Worm (Caenorhabditis elegans) whole organism, L3 larva: ENCODE results near the gene T16G12.6.

Experiments
- ZK546.5 ChIP-seq: sonication (generic microtip); optimal IDR thresholded peaks from 2 replicates; lab custom pipeline; 2017; ENCODE audit warnings: missing biosample characterization, missing genetic modification characterization
- aly-2 ChIP-seq: fragments of 150-350 bp; optimal IDR thresholded peaks from 2 replicates; lab custom pipeline; 2014; ENCODE audit warnings: missing biosample characterization, missing genetic modification characterization
- ama-1 ChIP-seq: fragments of 150-350 bp; optimal IDR thresholded peaks from 2 replicates; lab custom pipeline; 2018
- ceh-82 ChIP-seq: fragments of 150-350 bp; optimal IDR thresholded peaks from 2 replicates; lab custom pipeline; 2014; ENCODE audit warnings: missing biosample characterization, missing genetic modification characterization
- ceh-9 ChIP-seq: sonication (generic microtip); optimal IDR thresholded peaks from 2 replicates; lab custom pipeline; 2018; ENCODE audit warnings: missing biosample characterization, missing genetic modification characterization
- egl-27 ChIP-seq: sonication (generic microtip); optimal IDR thresholded peaks from 4 replicates; lab custom pipeline; 2017; ENCODE audit warnings: missing biosample characterization, missing genetic modification reagents, missing genetic modification characterization
- egl-5 ChIP-seq: fragments of 150-350 bp; optimal IDR thresholded peaks from 2 replicates; lab custom pipeline; 2017; ENCODE audit warnings: missing biosample characterization, missing genetic modification reagents, missing genetic modification characterization, inconsistent platforms
- eor-1 ChIP-seq, 2 experiments: fragments of 150-350 bp; optimal IDR thresholded peaks; 2 replicates each; lab custom pipeline; 2014 to 2018; ENCODE audit warnings: missing biosample characterization in 2 of 2, missing genetic modification characterization in 2 of 2
- fkh-10 ChIP-seq: sonication (generic microtip); optimal IDR thresholded peaks from 2 replicates; lab custom pipeline; 2017; ENCODE audit warnings: missing biosample characterization, missing genetic modification reagents, missing genetic modification characterization
- fkh-2 ChIP-seq: fragments of 150-350 bp; optimal IDR thresholded peaks from 2 replicates; lab custom pipeline; 2014; ENCODE audit warnings: missing biosample characterization, missing genetic modification reagents, missing genetic modification characterization
- fos-1 ChIP-seq: fragments of 150-350 bp; optimal IDR thresholded peaks from 2 replicates; lab custom pipeline; 2014; ENCODE audit warnings: missing biosample characterization, missing genetic modification characterization
- hmg-11 ChIP-seq: sonication (generic microtip); optimal IDR thresholded peaks from 2 replicates; lab custom pipeline; 2016; ENCODE audit warnings: missing genetic modification characterization, missing compliant biosample characterization
- jun-1 ChIP-seq: fragments of 150-350 bp; optimal IDR thresholded peaks from 2 replicates; lab custom pipeline; 2014; ENCODE audit warnings: missing biosample characterization, missing genetic modification reagents, missing genetic modification characterization
- lin-15B ChIP-seq: fragments of 150-350 bp; optimal IDR thresholded peaks from 2 replicates; lab custom pipeline; 2014; ENCODE audit warnings: missing biosample characterization, missing genetic modification characterization
- lsy-12 ChIP-seq: sonication (generic microtip); optimal IDR thresholded peaks from 2 replicates; lab custom pipeline; 2016; ENCODE audit warnings: mild to moderate bottlenecking, missing genetic modification characterization, missing compliant biosample characterization
- mdl-1 ChIP-seq: fragments of 150-350 bp; optimal IDR thresholded peaks from 2 replicates; lab custom pipeline; 2014; ENCODE audit warnings: missing biosample characterization, missing genetic modification characterization
- nfya-1 ChIP-seq: sonication (generic microtip); optimal IDR thresholded peaks from 2 replicates; lab custom pipeline; 2017; ENCODE audit warnings: missing genetic modification characterization, mild to moderate bottlenecking, missing compliant biosample characterization, antibody characterized with exemption, moderate library complexity; ENCODE audit not compliant: insufficient read depth
- nhr-11 ChIP-seq: fragments of 150-350 bp; optimal IDR thresholded peaks from 2 replicates; lab custom pipeline; 2014; ENCODE audit warnings: missing biosample characterization, missing genetic modification characterization
- nhr-23 ChIP-seq: fragments of 150-350 bp; optimal IDR thresholded peaks from 2 replicates; lab custom pipeline; 2014; ENCODE audit warnings: missing biosample characterization, missing genetic modification reagents, missing genetic modification characterization
- nhr-28 ChIP-seq: fragments of 150-350 bp; optimal IDR thresholded peaks from 2 replicates; lab custom pipeline; 2014; ENCODE audit warnings: missing biosample characterization, missing genetic modification characterization
- nhr-43 ChIP-seq: sonication (generic microtip); optimal IDR thresholded peaks from 2 replicates; lab custom pipeline; 2016; ENCODE audit warnings: mild to moderate bottlenecking, missing genetic modification characterization, missing compliant biosample characterization; ENCODE audit not compliant: poor library complexity, severe bottlenecking
- nhr-67 ChIP-seq: fragments of 150-350 bp; optimal IDR thresholded peaks from 2 replicates; lab custom pipeline; 2014; ENCODE audit warnings: missing biosample characterization, missing genetic modification characterization
- nhr-76 ChIP-seq: fragments of 150-350 bp; sonication (generic microtip); optimal IDR thresholded peaks from 5 replicates; lab custom pipeline; 2014; ENCODE audit warnings: missing biosample characterization, missing genetic modification characterization
- nhr-77 ChIP-seq: fragments of 150-350 bp; optimal IDR thresholded peaks from 2 replicates; lab custom pipeline; 2014; ENCODE audit warnings: missing biosample characterization, missing genetic modification characterization
- pha-4 ChIP-seq: fragments of 150-350 bp; optimal IDR thresholded peaks from 2 replicates; lab custom pipeline; 2014; ENCODE audit warnings: missing biosample characterization, missing genetic modification reagents, missing genetic modification characterization
- pqm-1 ChIP-seq: fragments of 150-350 bp; optimal IDR thresholded peaks from 2 replicates; lab custom pipeline; 2017; ENCODE audit warnings: missing biosample characterization, missing genetic modification characterization, inconsistent platforms
- sea-2 ChIP-seq: fragments of 150-350 bp; sonication (generic microtip); optimal IDR thresholded peaks from 4 replicates; lab custom pipeline; 2014; ENCODE audit warnings: missing biosample characterization, missing genetic modification reagents, missing genetic modification characterization
- skn-1 ChIP-seq: fragments of 150-350 bp; optimal IDR thresholded peaks from 2 replicates; lab custom pipeline; 2014; ENCODE audit warnings: missing biosample characterization, missing genetic modification characterization
- tbx-2 ChIP-seq: sonication (generic microtip); optimal IDR thresholded peaks from 2 replicates; lab custom pipeline; 2016; ENCODE audit warnings: mild to moderate bottlenecking, missing genetic modification characterization, missing compliant biosample characterization
- zag-1 ChIP-seq: fragments of 150-350 bp; optimal IDR thresholded peaks from 2 replicates; lab custom pipeline; 2014; ENCODE audit warnings: missing biosample characterization, missing genetic modification characterization
- ztf-11 ChIP-seq: fragments of 150-350 bp; optimal IDR thresholded peaks from 2 replicates; lab custom pipeline; 2014; ENCODE audit warnings: missing biosample characterization, missing genetic modification characterization
- ztf-4 ChIP-seq: fragments of 150-350 bp; optimal IDR thresholded peaks from 2 replicates; lab custom pipeline; 2014; ENCODE audit warnings: missing biosample characterization, missing genetic modification characterization

Gene T16G12.6

ce11 chrIII:10097981-10098380, 28.6 kb downstream of the T16G12.6 start, which contains the start of gene spop-1:
TSS of gene spop-1 (minus strand) at chrIII:10098081.
- TF ChIP-seq hmg-11 (tag; lab: Kevin White, UChicago) (no peak), mdl-1 (tag; lab: Kevin White, UChicago) (no peak), nhr-76 (tag; lab: Kevin White, UChicago) (no peak), egl-5 (tag; lab: Kevin White, UChicago) (no peak), nhr-23 (tag; lab: Kevin White, UChicago) (no peak), ZK546.5 (tag; lab: Kevin White, UChicago) (no peak), eor-1 (tag; optimal IDR thresholded peaks at IDR 0.05; lab: Kevin White, UChicago) (no peak), nhr-11 (tag; lab: Kevin White, UChicago) (no peak), nhr-43 (no peak), ztf-4 (no peak), tbx-2 (tag; lab: Kevin White, UChicago) (no peak), ztf-11 (tag; lab: Kevin White, UChicago) (no peak), ceh-9 (no peak), jun-1 (tag; lab: Kevin White, UChicago) (no peak), skn-1 (tag; lab: Kevin White, UChicago) (no peak), lin-15B (tag; lab: Kevin White, UChicago) (no peak), fkh-10 (GFP tag; lab: Kevin White, UChicago) (no peak), nfya-1 (tag; lab: Kevin White, UChicago) (no peak), nhr-77 (tag; lab: Kevin White, UChicago) (no peak), zag-1 (no peak)

- TF ChIP-seq pha-4 (tag; lab: Kevin White, UChicago) (no peak), nhr-67 (tag; lab: Kevin White, UChicago) (no peak), ceh-82 (tag; lab: Kevin White, UChicago) (no peak), aly-2 (tag; lab: Kevin White, UChicago) (no peak), sea-2 (GFP tag; lab: Kevin White, UChicago) (no peak), nhr-11 (tag; lab: Kevin White, UChicago) (no peak), ZK546.5 (tag; lab: Kevin White, UChicago) (no peak), fkh-10 (GFP tag; lab: Kevin White, UChicago) (no peak), nhr-77 (tag; lab: Kevin White, UChicago) (no peak), ztf-11 (tag; lab: Kevin White, UChicago) (no peak), fkh-2 (tag; lab: Kevin White, UChicago) (no peak), pqm-1 (no peak)
- TF ChIP-seq, all 47 proteins: peak for 0
Observed at ce11 chrIII:10101352-10101751, 32.0 kb downstream of the T16G12.6 start, which contains the start of gene kel-10. TSS of gene kel-10 (minus strand) at chrIII:10101452.

- TF ChIP-seq sea-2 (GFP tag; lab: Kevin White, UChicago) (no peak), ztf-4 (no peak), lsy-12 (tag; lab: Kevin White, UChicago) (no peak), nhr-77 (tag; lab: Kevin White, UChicago) (no peak), fkh-2 (tag; lab: Kevin White, UChicago) (no peak), nhr-43 (no peak), fkh-10 (GFP tag; lab: Kevin White, UChicago) (no peak), pha-4 (tag; lab: Kevin White, UChicago) (no peak)
Observed at ce11 chrIII:10106390-10106789, 37.0 kb downstream of the T16G12.6 start, which contains the start of gene srt-55. TSS of gene srt-55 (minus strand) at chrIII:10106490.

- TF ChIP-seq sea-2 (GFP tag; lab: Kevin White, UChicago) (no peak), mdl-1 (tag; lab: Kevin White, UChicago) (no peak), ama-1 (lab: Kevin White, UChicago) (no peak), skn-1 (tag; lab: Kevin White, UChicago) (no peak), egl-27 (tag; lab: Kevin White, UChicago) (no peak), nhr-67 (tag; lab: Kevin White, UChicago) (no peak), tbx-2 (tag; lab: Kevin White, UChicago) (no peak), lin-15B (tag; lab: Kevin White, UChicago) (no peak), hmg-11 (tag; lab: Kevin White, UChicago) (no peak), nhr-11 (tag; lab: Kevin White, UChicago) (no peak), ceh-82 (tag; lab: Kevin White, UChicago) (no peak), fos-1 (no peak), ZK546.5 (tag; lab: Kevin White, UChicago) (no peak), jun-1 (tag; lab: Kevin White, UChicago) (no peak), nhr-28 (no peak)
Observed at ce11 chrIII:10108995-10109394, 39.6 kb downstream of the T16G12.6 start, which contains the start of gene T16H12.9. TSS of gene T16H12.9 (plus strand) at chrIII:10109295.
